Fruit fly (Drosophila melanogaster) whole organism, wandering third instar larva: ENCODE data around the gene Muc4B.

Experiments
- Abd-B ChIP-seq: fragments of >200 bp; optimal IDR thresholded peaks from 2 replicates; lab custom pipeline; 2017; ENCODE audit warnings: missing biosample characterization, missing genetic modification characterization
- CG32264 ChIP-seq: fragments of 200-800 bp; sonication (Bioruptor generic); optimal IDR thresholded peaks from 2 replicates; lab custom pipeline; 2016; ENCODE audit warnings: missing biosample characterization, missing genetic modification characterization
- CG9705 ChIP-seq: fragments of 200-800 bp; sonication (Bioruptor generic); optimal IDR thresholded peaks from 2 replicates; lab custom pipeline; 2018; ENCODE audit warnings: missing biosample characterization, mild to moderate bottlenecking, missing genetic modification characterization
- CrebA ChIP-seq: fragments of 200-800 bp; sonication (Bioruptor generic); optimal IDR thresholded peaks from 2 replicates; lab custom pipeline; 2016; ENCODE audit warnings: missing biosample characterization, mild to moderate bottlenecking, missing genetic modification characterization, borderline replicate concordance
- Dfd ChIP-seq: fragments of >200 bp; optimal IDR thresholded peaks from 2 replicates; lab custom pipeline; 2017; ENCODE audit warnings: missing biosample characterization, missing genetic modification characterization
- Dif ChIP-seq: fragments of 200-275, 200-300 bp; sonication (Bioruptor generic); optimal IDR thresholded peaks from 2 replicates; lab custom pipeline; 2018; ENCODE audit warnings: missing biosample characterization, missing genetic modification characterization; ENCODE audit not compliant: partially characterized antibody
- GATAd ChIP-seq: sonication (Bioruptor generic); optimal IDR thresholded peaks from 2 replicates; lab custom pipeline; 2016; ENCODE audit warnings: missing biosample characterization, missing genetic modification characterization
- HLH106 ChIP-seq: fragments of 200-800 bp; optimal IDR thresholded peaks from 3 replicates; lab custom pipeline; 2019; ENCODE audit warnings: missing biosample characterization, mild to moderate bottlenecking, missing genetic modification characterization, moderate library complexity
- Hnf4 ChIP-seq: fragments of 200-800 bp; sonication (Bioruptor generic); optimal IDR thresholded peaks from 2 replicates; lab custom pipeline; 2016; ENCODE audit warnings: missing biosample characterization, mild to moderate bottlenecking, missing genetic modification characterization
- Hr83 ChIP-seq: fragments of 200-300 bp; sonication (Bioruptor generic); optimal IDR thresholded peaks from 2 replicates; lab custom pipeline; 2016; ENCODE audit warnings: missing biosample characterization, mild to moderate bottlenecking, missing genetic modification characterization, moderate library complexity; ENCODE audit not compliant: poor library complexity, severe bottlenecking
- Jra ChIP-seq: sonication (Bioruptor generic); optimal IDR thresholded peaks from 2 replicates; lab custom pipeline; 2016; ENCODE audit warnings: missing biosample characterization, missing genetic modification characterization
- Mio ChIP-seq: sonication (Bioruptor generic); optimal IDR thresholded peaks from 2 replicates; lab custom pipeline; 2016; ENCODE audit warnings: missing biosample characterization, missing genetic modification characterization
- Myc ChIP-seq: fragments of >200 bp; optimal IDR thresholded peaks from 2 replicates; lab custom pipeline; 2017
- N ChIP-seq: fragments of >200 bp; optimal IDR thresholded peaks from 2 replicates; lab custom pipeline; 2018; ENCODE audit warnings: missing biosample characterization, missing external identifiers, missing genetic modification characterization
- OdsH ChIP-seq: fragments of 200-800 bp; sonication (Bioruptor generic); optimal IDR thresholded peaks from 2 replicates; lab custom pipeline; 2016; ENCODE audit warnings: missing biosample characterization, mild to moderate bottlenecking, missing genetic modification characterization
- Rel ChIP-seq, 2 experiments: fragments of 200-800 bp; sonication (Bioruptor generic) in 1 of 2; optimal IDR thresholded peaks; 2 replicates in 1 of 2; 3 replicates in 1 of 2; lab custom pipeline; 2016 to 2019; ENCODE audit warnings: mild to moderate bottlenecking in 2 of 2, missing biosample characterization in 2 of 2, missing genetic modification characterization in 2 of 2, moderate library complexity in 1 of 2
- Sp1 ChIP-seq: fragments of 200-800 bp; sonication (Bioruptor generic); optimal IDR thresholded peaks from 3 replicates; lab custom pipeline; 2019; ENCODE audit warnings: missing biosample characterization, mild to moderate bottlenecking, missing genetic modification characterization, moderate library complexity
- Vsx2 ChIP-seq: fragments of 200-300, 225-300 bp; sonication (Bioruptor generic); optimal IDR thresholded peaks from 2 replicates; lab custom pipeline; 2018; ENCODE audit warnings: missing biosample characterization, missing genetic modification characterization; ENCODE audit not compliant: partially characterized antibody
- br ChIP-seq: fragments of 200-800 bp; sonication (Bioruptor generic); optimal IDR thresholded peaks from 2 replicates; lab custom pipeline; 2016; ENCODE audit warnings: missing biosample characterization, missing genetic modification characterization
- brk ChIP-seq: fragments of 200-800 bp; sonication (Bioruptor generic); optimal IDR thresholded peaks from 2 replicates; lab custom pipeline; 2016; ENCODE audit warnings: missing biosample characterization, mild to moderate bottlenecking, missing genetic modification characterization
- dl ChIP-seq, 2 experiments: fragments of 175-275, 200-275 bp in 1 of 2; fragments of 200-275 bp in 1 of 2; sonication (Bioruptor generic); optimal IDR thresholded peaks; lab custom pipeline; 2018; ENCODE audit warnings: mild to moderate bottlenecking in 2 of 2, missing biosample characterization in 2 of 2, missing genetic modification characterization in 2 of 2, moderate library complexity in 2 of 2; ENCODE audit not compliant: partially characterized antibody in 2 of 2, insufficient read depth in 1 of 2
- dmrt93B ChIP-seq: fragments of 200-800 bp; sonication (Bioruptor generic); optimal IDR thresholded peaks from 2 replicates; lab custom pipeline; 2018; ENCODE audit warnings: missing biosample characterization, mild to moderate bottlenecking, missing genetic modification characterization
- dsf ChIP-seq: sonication (Bioruptor generic); optimal IDR thresholded peaks from 2 replicates; lab custom pipeline; 2016; ENCODE audit warnings: missing biosample characterization, missing genetic modification characterization, borderline replicate concordance
- foxo ChIP-seq, 2 experiments: fragments of 200-800 bp; sonication (Bioruptor generic); optimal IDR thresholded peaks; 2 replicates in 1 of 2; 3 replicates in 1 of 2; lab custom pipeline; 2016 to 2017; ENCODE audit warnings: missing biosample characterization in 2 of 2, missing genetic modification characterization in 2 of 2
- fru ChIP-seq: fragments of 200-800 bp; sonication (Bioruptor generic); optimal IDR thresholded peaks from 3 replicates; lab custom pipeline; 2016; ENCODE audit warnings: missing biosample characterization, mild to moderate bottlenecking, missing genetic modification characterization
- h ChIP-seq: fragments of 200-800 bp; sonication (Bioruptor generic); optimal IDR thresholded peaks from 3 replicates; lab custom pipeline; 2016; ENCODE audit warnings: missing biosample characterization, mild to moderate bottlenecking, missing genetic modification characterization
- jim ChIP-seq: fragments of 175-275, 200-325 bp; sonication (Bioruptor generic); optimal IDR thresholded peaks from 2 replicates; lab custom pipeline; 2016; ENCODE audit warnings: missing biosample characterization, mild to moderate bottlenecking, missing genetic modification characterization
- lola ChIP-seq: fragments of >200 bp; optimal IDR thresholded peaks from 2 replicates; lab custom pipeline; 2017; ENCODE audit warnings: missing biosample characterization, missing genetic modification characterization
- pan ChIP-seq: fragments of >200 bp; optimal IDR thresholded peaks from 2 replicates; lab custom pipeline; 2017
- psq ChIP-seq: fragments of 200-800 bp; sonication (Bioruptor generic); optimal IDR thresholded peaks from 3 replicates; lab custom pipeline; 2017; ENCODE audit warnings: missing biosample characterization, mild to moderate bottlenecking, missing genetic modification characterization, moderate library complexity
- rgr ChIP-seq: fragments of 200-800 bp; sonication (Bioruptor generic); optimal IDR thresholded peaks from 3 replicates; lab custom pipeline; 2016; ENCODE audit warnings: missing biosample characterization, mild to moderate bottlenecking, missing genetic modification characterization
- sage ChIP-seq: fragments of 200-800 bp; sonication (Bioruptor generic); optimal IDR thresholded peaks from 2 replicates; lab custom pipeline; 2016; ENCODE audit warnings: missing biosample characterization, mild to moderate bottlenecking, missing genetic modification characterization
- sv ChIP-seq: fragments of 200-800 bp; sonication (Bioruptor generic); optimal IDR thresholded peaks from 3 replicates; lab custom pipeline; 2016; ENCODE audit warnings: missing biosample characterization, missing genetic modification characterization
- tai ChIP-seq: sonication (Bioruptor generic); optimal IDR thresholded peaks from 2 replicates; lab custom pipeline; 2016; ENCODE audit warnings: missing biosample characterization, missing genetic modification characterization
- usp ChIP-seq: fragments of >200 bp; optimal IDR thresholded peaks from 2 replicates; lab custom pipeline; 2017; ENCODE audit warnings: missing biosample characterization, missing genetic modification characterization
- woc ChIP-seq: sonication (Bioruptor generic); optimal IDR thresholded peaks from 2 replicates; lab custom pipeline; 2016; ENCODE audit warnings: missing biosample characterization, mild to moderate bottlenecking, missing genetic modification characterization

The Muc4B gene

DNA sequence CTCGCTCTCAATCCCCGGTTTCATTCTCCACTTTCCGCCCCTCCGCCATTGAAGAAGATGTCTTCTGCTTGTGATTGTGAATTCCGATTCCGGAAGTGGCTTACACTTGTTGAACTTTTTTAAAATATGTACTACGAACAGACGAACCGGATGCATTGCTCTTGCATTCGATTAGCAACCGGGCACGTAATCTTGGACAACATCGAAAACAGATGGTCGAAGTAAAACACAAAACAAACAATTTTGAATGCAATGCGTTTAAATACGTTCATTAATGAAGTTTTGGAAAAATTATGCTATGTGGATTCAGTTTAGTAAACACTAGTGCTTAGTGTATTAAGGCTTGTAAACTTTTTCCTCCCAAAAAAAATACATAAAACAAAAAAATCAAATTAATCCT is at the start of gene Muc4B:
Muc4B (minus strand) TSS at position 101 of the 400 bp plus-strand sequence.
- TF ChIP-seq Sp1 (GFP tag; lab: Kevin White, UChicago) (no peak), Abd-B (GFP tag; lab: Kevin White, UChicago) (no peak), N (GFP tag; lab: Kevin White, UChicago) (no peak), Dfd (no peak), rgr (GFP tag; lab: Kevin White, UChicago) (no peak), GATAd (no peak), OdsH (GFP tag; lab: Kevin White, UChicago) (no peak), tai (GFP tag; lab: Kevin White, UChicago) (no peak), dsf (no peak), usp (no peak), HLH106 (tag; lab: Kevin White, UChicago) (no peak), Mio (GFP tag; lab: Kevin White, UChicago) (no peak), Hr83 (no peak), lola (GFP tag; lab: Kevin White, UChicago) (no peak), brk (no peak), Dif (GFP tag; lab: Kevin White, UChicago) (no peak), h (GFP tag; lab: Kevin White, UChicago) (no peak), br (no peak)

DNA sequence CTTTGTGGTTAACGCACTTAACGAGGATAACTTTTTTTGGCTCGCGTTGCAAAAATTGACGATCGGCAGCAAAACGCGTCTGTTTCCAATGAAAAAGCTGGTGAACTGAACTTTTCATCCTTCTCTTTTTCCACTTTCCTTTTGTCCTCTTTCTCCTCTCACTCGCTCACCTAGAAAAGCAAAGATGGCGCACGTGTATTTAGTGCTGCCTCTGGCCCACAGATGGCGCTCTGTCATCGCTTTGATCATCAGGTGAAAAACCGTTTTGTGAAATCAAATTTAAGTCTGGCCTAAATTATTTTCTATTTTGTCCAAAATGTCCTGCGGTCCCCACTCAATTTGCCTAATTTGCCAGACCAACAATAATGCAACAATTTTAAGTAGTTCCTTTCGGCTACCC is 47.5 kb upstream of the Muc4B start:
- TF ChIP-seq rgr (GFP tag; lab: Kevin White, UChicago) (no peak), foxo (GFP tag; optimal IDR thresholded peaks at IDR 0.05; lab: Kevin White, UChicago) (no peak), tai (GFP tag; lab: Kevin White, UChicago) (no peak), brk (no peak), jim (GFP tag; lab: Kevin White, UChicago) (no peak), HLH106 (tag; lab: Kevin White, UChicago) (no peak), Myc (lab: Kevin White, UChicago) (no peak), Mio (GFP tag; lab: Kevin White, UChicago) (no peak), N (GFP tag; lab: Kevin White, UChicago) (no peak), dl (GFP tag; optimal IDR thresholded peaks at IDR 0.05; lab: Kevin White, UChicago; ENCODE audit: insufficient read depth in 1 of 2, partially characterized antibody in 2 of 2) (no peak), Hnf4 (GFP tag; lab: Kevin White, UChicago) (no peak), Vsx2 (GFP tag; lab: Kevin White, UChicago) (no peak), pan (lab: Kevin White, UChicago) (no peak), Dif (GFP tag; lab: Kevin White, UChicago) (no peak)

DNA sequence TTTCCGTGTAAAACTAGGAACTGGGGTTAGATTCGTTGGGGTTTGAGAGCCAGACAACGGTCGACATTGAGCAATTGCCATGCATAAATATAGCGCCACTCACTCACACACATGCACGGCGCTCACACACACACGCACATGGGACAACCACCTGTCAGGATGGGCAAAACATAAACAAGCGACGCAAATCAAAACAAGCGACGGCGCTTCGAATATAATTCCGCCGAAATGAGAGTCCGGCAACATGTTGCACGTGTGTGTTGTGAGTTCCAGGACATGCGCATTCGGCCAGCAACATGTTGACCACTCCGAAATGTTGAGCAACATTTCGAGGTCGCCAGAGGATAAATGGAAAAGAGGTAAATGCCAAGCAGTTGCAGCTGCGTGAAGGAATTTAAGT is 34.8 kb upstream of the Muc4B start:
- TF ChIP-seq h (GFP tag; lab: Kevin White, UChicago) = no peak
- no peak for TF ChIP-seq Hnf4 (GFP tag; lab: Kevin White, UChicago)
- TF ChIP-seq foxo (GFP tag; optimal IDR thresholded peaks at IDR 0.05; lab: Kevin White, UChicago) = no peak
- TF ChIP-seq sage = no peak
- TF ChIP-seq Dif (GFP tag; lab: Kevin White, UChicago) = no peak
- no peak for TF ChIP-seq Abd-B (GFP tag; lab: Kevin White, UChicago)
- TF ChIP-seq brk = no peak
- no peak for TF ChIP-seq CG32264 (GFP tag; lab: Kevin White, UChicago)
- TF ChIP-seq woc (GFP tag; lab: Kevin White, UChicago) = no peak
- TF ChIP-seq dmrt93B (GFP tag; lab: Kevin White, UChicago) = no peak
- no peak for TF ChIP-seq CrebA (GFP tag; lab: Kevin White, UChicago)
- TF ChIP-seq Sp1 (GFP tag; lab: Kevin White, UChicago) = no peak
- TF ChIP-seq Hr83 = no peak
- TF ChIP-seq usp = no peak
- no peak for TF ChIP-seq sv (GFP tag; lab: Kevin White, UChicago)
- TF ChIP-seq GATAd = no peak

DNA sequence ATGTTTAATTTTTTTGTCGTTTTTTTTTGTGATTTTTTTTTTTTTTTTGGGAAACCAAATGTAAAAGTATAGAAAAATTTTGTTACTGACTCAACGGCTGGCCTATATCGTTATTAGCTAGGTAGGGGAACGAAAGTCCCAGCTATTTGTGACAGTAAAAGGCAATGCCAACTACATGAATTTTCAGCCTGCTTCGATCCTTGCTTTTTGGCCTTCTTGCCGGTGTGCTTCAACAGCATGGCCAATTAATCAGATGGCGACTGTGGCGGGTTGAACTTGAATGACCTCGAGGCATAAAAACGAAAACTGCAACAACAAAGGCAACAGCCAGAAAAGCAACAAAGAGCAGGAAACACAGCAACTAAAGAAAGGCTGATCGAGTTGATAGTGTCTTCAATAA is 31.9 kb upstream of the Muc4B start, which contains the start of gene CG15578:
CG15578 (minus strand) TSS at position 101 of the 400 bp plus-strand sequence.
- TF ChIP-seq CrebA (GFP tag; lab: Kevin White, UChicago) (no peak), h (GFP tag; lab: Kevin White, UChicago) (no peak), rgr (GFP tag; lab: Kevin White, UChicago) (no peak), Dfd (no peak), sv (GFP tag; lab: Kevin White, UChicago) (no peak), CG32264 (GFP tag; lab: Kevin White, UChicago) (no peak), Rel (GFP tag; optimal IDR thresholded peaks at IDR 0.05; lab: Kevin White, UChicago) (no peak), Rel (tag; optimal IDR thresholded peaks at IDR 0.05; lab: Kevin White, UChicago) (no peak), jim (GFP tag; lab: Kevin White, UChicago) (no peak), CG9705 (GFP tag; lab: Kevin White, UChicago) (no peak), GATAd (no peak), Hr83 (no peak), Sp1 (GFP tag; lab: Kevin White, UChicago) (no peak), fru (GFP tag; lab: Kevin White, UChicago) (no peak), Vsx2 (GFP tag; lab: Kevin White, UChicago) (no peak), Jra (GFP tag; lab: Kevin White, UChicago) (no peak), psq (GFP tag; lab: Kevin White, UChicago) (no peak), Mio (GFP tag; lab: Kevin White, UChicago) (no peak), HLH106 (tag; lab: Kevin White, UChicago) (no peak), lola (GFP tag; lab: Kevin White, UChicago) (no peak)
